Worm (Caenorhabditis elegans) whole organism, L3 larva: ENCODE measurements around the gene tsp-14.

ENCODE experiments used
- eor-1 ChIP-seq, 2 experiments: fragments of 150-350 bp; optimal IDR thresholded peaks; 2 replicates each; lab custom pipeline; 2014 to 2018; ENCODE audit warnings: missing biosample characterization in 2 of 2, missing genetic modification characterization in 2 of 2
- nhr-12 ChIP-seq: fragments of 150-350 bp; optimal IDR thresholded peaks from 2 replicates; lab custom pipeline; 2014; ENCODE audit warnings: missing biosample characterization, missing genetic modification characterization
- nhr-28 ChIP-seq: fragments of 150-350 bp; optimal IDR thresholded peaks from 2 replicates; lab custom pipeline; 2014; ENCODE audit warnings: missing biosample characterization, missing genetic modification characterization
- pha-4 ChIP-seq: fragments of 150-350 bp; optimal IDR thresholded peaks from 2 replicates; lab custom pipeline; 2014; ENCODE audit warnings: missing biosample characterization, missing genetic modification reagents, missing genetic modification characterization
- ztf-11 ChIP-seq: fragments of 150-350 bp; optimal IDR thresholded peaks from 2 replicates; lab custom pipeline; 2014; ENCODE audit warnings: missing biosample characterization, missing genetic modification characterization
- ztf-4 ChIP-seq: fragments of 150-350 bp; optimal IDR thresholded peaks from 2 replicates; lab custom pipeline; 2014; ENCODE audit warnings: missing biosample characterization, missing genetic modification characterization

DNA sequence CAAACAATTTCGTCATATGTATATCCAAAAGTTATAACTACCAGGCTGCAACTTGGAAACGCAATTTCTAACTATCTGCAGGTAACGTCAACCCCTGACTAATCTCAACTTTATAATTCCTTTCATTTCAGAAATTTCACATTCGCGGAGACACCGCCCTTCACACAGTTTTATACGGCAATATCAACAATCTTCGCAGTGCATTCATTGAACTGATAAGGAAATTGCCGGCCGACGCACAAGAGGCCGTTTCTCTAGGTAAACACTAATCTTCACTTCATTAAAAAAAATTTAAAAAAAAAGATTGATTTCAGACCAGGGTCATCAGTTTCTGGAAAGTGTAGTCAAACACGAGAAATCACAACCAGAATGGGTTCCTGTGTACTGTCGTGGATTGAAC lies 57.9 kb downstream of the tsp-14 start:
- TF ChIP-seq pha-4 (tag; lab: Kevin White, UChicago) (peak; percentile 39), eor-1 (tag; optimal IDR thresholded peaks at IDR 0.05; lab: Kevin White, UChicago) (no peak), nhr-28 (tag; lab: Kevin White, UChicago) (no peak), nhr-12 (tag; lab: Kevin White, UChicago) (no peak), ztf-11 (tag; lab: Kevin White, UChicago) (no peak), ztf-4 (tag; lab: Kevin White, UChicago) (no peak)
